Fruit fly (Drosophila melanogaster): ENCODE measurements around the gene CG1273.

DNA sequence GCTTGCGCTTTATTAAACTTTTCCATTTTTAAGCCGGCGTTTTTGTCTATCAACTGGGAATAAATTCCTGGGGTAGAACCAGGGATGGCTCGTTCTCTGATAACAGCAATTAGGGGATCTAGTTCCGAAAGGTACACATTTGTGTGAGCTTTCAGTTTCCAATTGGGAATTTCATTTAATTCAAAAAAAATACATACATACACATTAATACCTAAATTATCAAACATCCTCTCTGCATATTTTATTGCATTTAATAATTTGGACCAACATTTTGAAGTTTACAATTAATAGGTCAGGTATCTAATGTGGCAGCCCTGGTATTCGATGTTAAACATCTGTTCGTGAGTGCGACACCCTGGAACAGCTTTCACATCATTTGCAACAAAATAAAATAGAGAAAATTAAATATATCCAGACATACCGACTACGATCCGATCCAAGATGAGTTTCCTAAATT is 4.4 kb upstream of the CG1273 start, which contains the start of the genes CG15011 and CG1309:
- TF ChIP-seq Pif1A (GFP tag; optimal IDR thresholded peaks at IDR 0.05) (no peak), CG17806 (tag; optimal IDR thresholded peaks at IDR 0.05) (peak; percentile 70), CG8159 (tag; optimal IDR thresholded peaks at IDR 0.05) (peak; percentile 80), CG32121 (GFP tag; IDR thresholded peaks at IDR 0.05) (peak; percentile 66), CG8301 (tag; optimal IDR thresholded peaks at IDR 0.05) (peak; percentile 63), CG34367 (tag; optimal IDR thresholded peaks at IDR 0.05) (peak; percentile 61), CG14655 (GFP tag; optimal IDR thresholded peaks at IDR 0.05) (no peak), CG4496 (GFP tag; IDR thresholded peaks at IDR 0.05) (peak; percentile 82), CG13204 (GFP tag; optimal IDR thresholded peaks at IDR 0.05) (no peak)
